Worm (Caenorhabditis elegans): ENCODE measurements around the gene C03A3.3.

Gene C03A3.3

DNA sequence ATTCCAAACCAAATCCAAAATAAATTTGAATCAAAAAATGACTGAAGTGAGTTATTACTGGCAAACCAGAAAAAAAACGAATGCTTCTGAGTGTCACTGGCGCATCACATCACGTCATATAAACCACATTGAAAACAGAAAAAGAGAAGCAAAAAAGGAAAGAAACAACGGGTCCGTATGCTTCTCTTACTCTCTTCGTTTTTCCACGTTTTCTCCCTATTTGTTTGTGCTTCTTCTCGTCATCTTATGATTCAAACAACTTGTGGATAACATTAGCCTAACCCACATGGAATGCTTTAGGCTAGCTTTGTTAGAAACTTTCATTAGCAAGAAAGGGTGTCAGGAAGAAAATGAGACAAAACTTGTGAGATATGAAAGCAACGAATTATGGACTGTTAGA, 27.4 kb downstream of the C03A3.3 start:
- TF ChIP-seq snpc-4 (tag; optimal IDR thresholded peaks at IDR 0.05) (no peak), lin-13 (tag; optimal IDR thresholded peaks at IDR 0.05) (no peak)

DNA sequence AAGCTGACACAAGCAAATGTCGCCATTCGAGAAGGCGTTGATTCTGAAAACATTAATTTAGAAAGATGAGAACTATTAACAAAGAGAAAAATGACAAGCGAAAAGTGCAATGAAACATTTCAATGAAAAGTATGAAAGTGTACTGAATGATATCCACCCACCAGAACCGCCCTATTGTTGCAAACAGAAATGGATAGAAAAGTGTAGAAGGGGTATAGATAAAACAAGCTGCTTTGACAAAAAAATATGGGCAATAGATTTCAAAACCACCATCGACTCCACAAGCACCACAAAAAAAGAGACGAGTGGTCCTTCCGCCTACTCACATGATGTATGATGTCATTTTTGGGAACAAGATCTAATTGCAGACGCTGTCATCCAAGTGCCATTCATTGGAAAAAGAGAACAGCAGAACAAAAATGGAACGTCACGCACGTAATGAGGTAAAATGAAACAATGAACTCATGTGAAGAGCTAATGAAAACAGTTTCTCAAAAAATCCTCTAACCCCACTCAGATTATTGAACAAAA, 28.2 kb downstream of the C03A3.3 start, which contains the start of gene C34F6.10:
TSS of gene C34F6.10 (minus strand) at position 51 of the 531 bp plus-strand sequence.
- TF ChIP-seq drap-1 (GFP tag; optimal IDR thresholded peaks at IDR 0.05), result no peak
- no peak for TF ChIP-seq hlh-1 (tag; optimal IDR thresholded peaks at IDR 0.05)
- TF ChIP-seq elt-3 (tag; optimal IDR thresholded peaks at IDR 0.05), result no peak
- no peak for TF ChIP-seq sem-2 (GFP tag; optimal IDR thresholded peaks at IDR 0.05)
- TF ChIP-seq lin-13 (tag; optimal IDR thresholded peaks at IDR 0.05), result no peak
- no peak for TF ChIP-seq mab-5 (tag; optimal IDR thresholded peaks at IDR 0.05)
- no peak for TF ChIP-seq nhr-12 (tag; optimal IDR thresholded peaks at IDR 0.05)
- TF ChIP-seq nhr-237 (tag; optimal IDR thresholded peaks at IDR 0.05), result no peak
- TF ChIP-seq ceh-43 (GFP tag; optimal IDR thresholded peaks at IDR 0.05), result no peak
- no peak for TF ChIP-seq sptf-1 (tag; optimal IDR thresholded peaks at IDR 0.05)
- no peak for TF ChIP-seq unc-62 (GFP tag; optimal IDR thresholded peaks at IDR 0.05)
- TF ChIP-seq nhr-76 (tag; optimal IDR thresholded peaks at IDR 0.05), result no peak
- no peak for TF ChIP-seq lin-32 (GFP tag; optimal IDR thresholded peaks at IDR 0.05)
- TF ChIP-seq nhr-28 (tag; optimal IDR thresholded peaks at IDR 0.05), result no peak
- no peak for TF ChIP-seq mep-1 (tag; optimal IDR thresholded peaks at IDR 0.05)
- no peak for TF ChIP-seq ztf-11 (tag; optimal IDR thresholded peaks at IDR 0.05)
- TF ChIP-seq elt-1 (tag; optimal IDR thresholded peaks at IDR 0.05; ENCODE audit: borderline replicate concordance, insufficient read depth), result no peak
- TF ChIP-seq ceh-83 (GFP tag; optimal IDR thresholded peaks at IDR 0.05), result no peak
- no peak for TF ChIP-seq tbx-8 (GFP tag; optimal IDR thresholded peaks at IDR 0.05)
- TF ChIP-seq zip-8 (tag; optimal IDR thresholded peaks at IDR 0.05), result no peak

- no peak for TF ChIP-seq ceh-39 (tag; optimal IDR thresholded peaks at IDR 0.05)
- TF ChIP-seq bed-3 (GFP tag; optimal IDR thresholded peaks at IDR 0.05), result no peak
- TF ChIP-seq sptf-1 (tag; optimal IDR thresholded peaks at IDR 0.05), result no peak
- TF ChIP-seq ham-2 (GFP tag; optimal IDR thresholded peaks at IDR 0.05), result no peak
- TF ChIP-seq ces-1 (GFP tag; optimal IDR thresholded peaks at IDR 0.05), result no peak
These were observed 42.3 kb downstream of the C03A3.3 start, which contains the start of gene C34F6.12 for ce11 chrX:11226595-11226994. C34F6.12 (minus strand) TSS chrX:11226695.

DNA sequence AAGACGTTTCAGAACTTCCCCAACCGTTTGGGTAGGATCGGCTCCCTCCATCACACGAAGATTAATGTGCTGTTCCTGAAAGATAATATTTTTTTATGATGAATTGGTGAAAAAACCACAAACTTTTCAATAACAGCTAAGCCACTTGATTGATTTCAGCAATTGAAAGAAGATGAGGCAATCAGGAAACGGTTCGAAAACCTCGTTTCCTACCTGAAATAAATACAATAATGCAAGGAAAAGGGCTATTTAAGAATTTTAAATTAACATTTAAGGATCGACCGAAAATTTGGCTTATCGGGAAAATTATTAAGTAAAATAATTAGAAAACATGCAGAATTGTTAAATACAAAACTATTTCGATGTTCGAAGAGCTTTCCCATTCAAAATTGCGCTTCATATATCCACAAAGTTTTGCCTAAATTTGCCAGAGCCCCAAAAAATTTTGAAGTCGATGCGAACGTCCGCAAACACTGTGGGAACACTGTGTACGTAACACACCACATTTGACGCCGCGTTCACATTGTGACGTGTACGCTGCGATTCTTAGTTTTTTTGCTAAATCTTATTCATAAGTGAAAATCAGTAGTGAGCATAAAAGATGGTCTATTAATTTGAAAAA, 46.2 kb downstream of the C03A3.3 start, which contains the start of gene C34F6.9:
TSS of gene C34F6.9 (minus strand) at position 51 of the 622 bp plus-strand sequence.
- no peak for TF ChIP-seq ceh-39 (tag; optimal IDR thresholded peaks at IDR 0.05)

Data from whole organism, mixed stage, embryonic.